Worm (Caenorhabditis elegans): ENCODE data around the gene W07E11.1.

DNA sequence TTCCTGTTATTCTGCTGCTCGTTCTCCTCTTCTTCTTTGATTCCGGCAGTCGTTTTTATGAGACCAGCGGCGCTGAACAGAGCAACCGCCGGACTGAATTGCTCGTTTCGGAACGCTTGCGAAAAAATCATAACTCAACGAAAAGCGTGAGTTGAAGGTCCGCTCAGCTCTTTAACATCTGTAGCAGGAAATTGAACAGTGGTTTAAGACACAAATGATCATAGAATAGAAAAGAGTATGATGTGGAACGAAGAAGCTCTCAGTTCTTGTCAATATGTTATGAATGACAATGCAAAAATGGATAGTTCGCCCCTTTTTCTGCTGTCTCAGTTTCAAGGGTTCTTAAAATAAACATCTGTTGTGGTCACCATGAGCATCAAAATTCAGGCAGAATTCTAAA is 29.3 kb downstream of the W07E11.1 start:
- no peak for TF ChIP-seq bed-3 (GFP tag; optimal IDR thresholded peaks at IDR 0.05)
- TF ChIP-seq unc-62 (GFP tag; optimal IDR thresholded peaks at IDR 0.05): no peak
- no peak for TF ChIP-seq ztf-11 (tag; optimal IDR thresholded peaks at IDR 0.05)
